Worm (Caenorhabditis elegans) whole organism, late embryonic: ENCODE measurements around the gene T08G3.6.

Experiments used
- K09A11.1 ChIP-seq: sonication (generic microtip); optimal IDR thresholded peaks from 2 replicates; lab custom pipeline; 2017; ENCODE audit warnings: antibody characterized with exemption, mild to moderate bottlenecking, missing genetic modification characterization, missing compliant biosample characterization; ENCODE audit not compliant: insufficient read depth
- ceh-6 ChIP-seq: fragments of 200-800 bp; sonication (Bioruptor generic); optimal IDR thresholded peaks from 2 replicates; lab custom pipeline; 2018; ENCODE audit warnings: mild to moderate bottlenecking, missing genetic modification characterization, missing compliant biosample characterization
- elt-2 ChIP-seq: sonication (generic microtip); optimal IDR thresholded peaks from 2 replicates; lab custom pipeline; 2016; ENCODE audit warnings: missing genetic modification reagents, missing genetic modification characterization, missing compliant biosample characterization
- unc-42 ChIP-seq: sonication (generic microtip); optimal IDR thresholded peaks from 2 replicates; lab custom pipeline; 2016; ENCODE audit warnings: missing genotype, missing genetic modification characterization, missing compliant biosample characterization

The T08G3.6 gene

DNA sequence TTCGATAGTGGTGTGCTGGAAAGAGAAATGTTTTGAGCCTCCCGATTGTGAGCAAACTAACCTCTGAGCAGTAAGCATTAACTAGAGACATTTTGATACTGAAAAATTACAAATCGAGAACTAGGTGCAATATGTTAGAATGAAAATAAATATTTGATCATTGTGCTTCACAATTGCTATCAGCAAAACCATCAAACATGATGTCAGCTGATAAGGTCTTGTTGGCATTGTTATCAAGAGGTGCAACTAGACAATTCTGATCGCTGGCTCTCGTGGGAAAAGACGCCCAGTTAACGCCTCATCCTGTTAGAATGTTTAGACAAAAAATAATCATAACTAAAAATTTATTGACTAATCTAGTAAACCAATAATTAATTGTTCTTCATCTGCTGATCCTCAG is 48.6 kb downstream of the T08G3.6 start, which contains the start of gene comt-2:
comt-2 (minus strand) TSS at position 131 of the 400 bp plus-strand sequence.
- no peak for TF ChIP-seq ceh-6
- TF ChIP-seq unc-42 (tag; lab: Kevin White, UChicago), result no peak
- TF ChIP-seq elt-2 (tag; lab: Kevin White, UChicago), result peak; percentile 88
- TF ChIP-seq K09A11.1, result no peak
